Worm (Caenorhabditis elegans) whole organism, L2 larva: Measurements from ENCODE around the gene F54H12.8.

ENCODE experiments used
- blmp-1 ChIP-seq: sonication (generic microtip); optimal IDR thresholded peaks from 2 replicates; lab custom pipeline; 2017; ENCODE audit warnings: missing genetic modification characterization, mild to moderate bottlenecking, missing compliant biosample characterization, antibody characterized with exemption, moderate library complexity; ENCODE audit not compliant: insufficient read depth
- snpc-4 ChIP-seq: fragments of 150-350 bp; optimal IDR thresholded peaks from 2 replicates; lab custom pipeline; 2014; ENCODE audit warnings: missing biosample characterization, missing genetic modification characterization
- unc-55 ChIP-seq: fragments of 150-350 bp; sonication (generic microtip); optimal IDR thresholded peaks from 3 replicates; lab custom pipeline; 2014; ENCODE audit warnings: missing biosample characterization, missing genetic modification reagents, missing genetic modification characterization

ce11 chrIII:7947677-7948076 is 21.3 kb downstream of the F54H12.8 start:
- TF ChIP-seq snpc-4 (tag; lab: Kevin White, UChicago): no peak
- TF ChIP-seq unc-55 (GFP tag; lab: Kevin White, UChicago): no peak
- TF ChIP-seq blmp-1 (tag; lab: Kevin White, UChicago): no peak
